Fruit fly (Drosophila melanogaster): Measurements from ENCODE around the gene CG13135.

CG13135 gene

DNA sequence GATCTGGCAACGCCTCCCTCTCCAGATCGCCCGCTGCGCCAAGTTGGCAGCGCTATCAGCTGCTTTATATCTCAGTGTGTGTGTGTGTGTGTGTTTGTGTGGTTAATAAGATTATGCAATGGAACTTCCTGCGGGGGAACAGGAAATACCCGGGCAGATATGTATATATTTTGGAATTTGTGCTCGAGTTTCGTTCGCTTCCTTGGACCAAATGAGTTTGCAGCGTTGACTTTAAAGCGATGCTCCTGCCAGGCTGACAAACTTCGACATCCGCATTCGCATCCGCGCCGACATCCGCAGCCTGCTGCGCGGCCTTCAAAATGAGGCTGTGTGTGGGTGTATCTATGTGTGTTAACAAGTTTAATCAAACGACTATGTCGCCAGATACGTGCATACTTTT lies 20.8 kb upstream of the CG13135 start (continued):
- no peak for TF ChIP-seq CG14441 (GFP tag; IDR thresholded peaks at IDR 0.05)
- peak; percentile 38; the same call in 1 of the 3 replicates for TF ChIP-seq CG17361 (GFP tag; IDR thresholded peaks at IDR 0.05)
- TF ChIP-seq Atf3 (GFP tag; optimal IDR thresholded peaks at IDR 0.05) = no peak
- peak; percentile 37 for TF ChIP-seq Fer2 (tag; optimal IDR thresholded peaks at IDR 0.05)
- no peak for TF ChIP-seq Aef1 (GFP tag; IDR thresholded peaks at IDR 0.05)
- no peak for TF ChIP-seq ssp (GFP tag; IDR thresholded peaks at IDR 0.05)
- TF ChIP-seq lmd (GFP tag; IDR thresholded peaks at IDR 0.05) = 0 out of 2 replicates have a peak, but pooled peaks have one; percentile 10
- TF ChIP-seq CG12391 (tag; optimal IDR thresholded peaks at IDR 0.05) = no peak
- TF ChIP-seq HLHmδ (GFP tag; optimal IDR thresholded peaks at IDR 0.05) = no peak
- no peak for TF ChIP-seq repo (GFP tag; optimal IDR thresholded peaks at IDR 0.05)
- TF ChIP-seq CG32532 (GFP tag; IDR thresholded peaks at IDR 0.05) = peak; percentile 55
- TF ChIP-seq CG12299 (tag; optimal IDR thresholded peaks at IDR 0.05) = no peak
- TF ChIP-seq cg (GFP tag; optimal IDR thresholded peaks at IDR 0.05) = no peak
- TF ChIP-seq crc (GFP tag; optimal IDR thresholded peaks at IDR 0.05) = peak; percentile 29
- TF ChIP-seq CG8281 (tag; optimal IDR thresholded peaks at IDR 0.05) = peak; percentile 23
- no peak for TF ChIP-seq ash1 (GFP tag; optimal IDR thresholded peaks at IDR 0.05)
- no peak for TF ChIP-seq salm (tag; optimal IDR thresholded peaks at IDR 0.05)
- TF ChIP-seq Dref (GFP tag; IDR thresholded peaks at IDR 0.05) = no peak
- no peak for TF ChIP-seq CG4820 (GFP tag; optimal IDR thresholded peaks at IDR 0.05)
- peak; percentile 48 for TF ChIP-seq D19B (GFP tag; optimal IDR thresholded peaks at IDR 0.05)
- TF ChIP-seq pum (GFP tag; optimal IDR thresholded peaks at IDR 0.05) = no peak
- TF ChIP-seq CG7372 (GFP tag; IDR thresholded peaks at IDR 0.05) = no peak
- 0 out of 2 replicates have a peak, but pooled peaks have one; percentile 30 for TF ChIP-seq gsb (GFP tag; IDR thresholded peaks at IDR 0.05)
- peak; percentile 23 for TF ChIP-seq CG18262 (tag; optimal IDR thresholded peaks at IDR 0.05)
- TF ChIP-seq CG13296 (GFP tag; optimal IDR thresholded peaks at IDR 0.05) = peak; percentile 78
- TF ChIP-seq CG14050 (GFP tag; IDR thresholded peaks at IDR 0.05) = no peak
- TF ChIP-seq B-H2 (GFP tag; optimal IDR thresholded peaks at IDR 0.05) = no peak
- TF ChIP-seq h (optimal IDR thresholded peaks at IDR 0.05) = no peak
- peak; percentile 52; the same call in 2 of the 3 replicates for TF ChIP-seq sr (GFP tag; IDR thresholded peaks at IDR 0.05)
- no peak for TF ChIP-seq Poxn (GFP tag; IDR thresholded peaks at IDR 0.05)
- no peak for TF ChIP-seq CG8290 (GFP tag; optimal IDR thresholded peaks at IDR 0.05)
- TF ChIP-seq CG8290 (tag; optimal IDR thresholded peaks at IDR 0.05) = no peak
- TF ChIP-seq CG7745 (tag; optimal IDR thresholded peaks at IDR 0.05) = no peak
- TF ChIP-seq CG31365 (tag; optimal IDR thresholded peaks at IDR 0.05) = peak; percentile 52
- TF ChIP-seq cwo (GFP tag; optimal IDR thresholded peaks at IDR 0.05) = peak; percentile 13
- peak; percentile 25 for TF ChIP-seq CG17359 (tag; optimal IDR thresholded peaks at IDR 0.05)
- TF ChIP-seq gcm2 (GFP tag; optimal IDR thresholded peaks at IDR 0.05) = no peak
- TF ChIP-seq CG33213 (GFP tag; optimal IDR thresholded peaks at IDR 0.05) = peak; percentile 14
- TF ChIP-seq jing (GFP tag; optimal IDR thresholded peaks at IDR 0.05) = no peak
- TF ChIP-seq emc (GFP tag; optimal IDR thresholded peaks at IDR 0.05) = no peak
- TF ChIP-seq HmgD (GFP tag; optimal IDR thresholded peaks at IDR 0.05) = no peak
- TF ChIP-seq lilli (GFP tag; optimal IDR thresholded peaks at IDR 0.05) = no peak
- TF ChIP-seq NC2β (GFP tag; optimal IDR thresholded peaks at IDR 0.05) = no peak
- peak; percentile 37 for TF ChIP-seq CG6813 (GFP tag; optimal IDR thresholded peaks at IDR 0.05)
- peak; percentile 88 for TF ChIP-seq Med (GFP tag)
- TF ChIP-seq CG32772 (GFP tag; IDR thresholded peaks at IDR 0.05) = 0 out of 2 replicates have a peak, but pooled peaks have one; percentile 19
- TF ChIP-seq Deaf1 (tag; optimal IDR thresholded peaks at IDR 0.05) = peak; percentile 21
- TF ChIP-seq psq (GFP tag; optimal IDR thresholded peaks at IDR 0.05) = no peak
- TF ChIP-seq klu (GFP tag; IDR thresholded peaks at IDR 0.05) = peak; percentile 42; the same call in 1 of the 2 replicates
- TF ChIP-seq Ravus (GFP tag; IDR thresholded peaks at IDR 0.05) = no peak
- peak; percentile 55 for TF ChIP-seq Awh (GFP tag; IDR thresholded peaks at IDR 0.05)
- no peak for TF ChIP-seq Hmr (GFP tag; optimal IDR thresholded peaks at IDR 0.05)
- TF ChIP-seq CG30020 (tag; optimal IDR thresholded peaks at IDR 0.05) = no peak
